Worm (Caenorhabditis elegans): Measurements from ENCODE around the gene abcf-3.

ce11 chrIII:6206161-6206853 lies 33.1 kb downstream of the abcf-3 start, which contains the start of the genes sna-3 and rps-3:
- no peak for TF ChIP-seq ces-1 (GFP tag; optimal IDR thresholded peaks at IDR 0.05)
- TF ChIP-seq F16B12.6 (tag; optimal IDR thresholded peaks at IDR 0.05) = peak; percentile 54
- peak in 1 of 2 experiments; percentile 69 for TF ChIP-seq mdl-1 (tag; optimal IDR thresholded peaks at IDR 0.05)
- TF ChIP-seq nhr-12 (tag; optimal IDR thresholded peaks at IDR 0.05) = no peak
- TF ChIP-seq zip-4 (GFP tag; optimal IDR thresholded peaks at IDR 0.05) = no peak
- TF ChIP-seq skn-1 (tag; optimal IDR thresholded peaks at IDR 0.05) = peak; percentile 76
- TF ChIP-seq ztf-11 (tag; optimal IDR thresholded peaks at IDR 0.05) = peak in 1 of 2 experiments; percentile 41
